Worm (Caenorhabditis elegans): Measurements from ENCODE around the gene C28D4.7.

DNA sequence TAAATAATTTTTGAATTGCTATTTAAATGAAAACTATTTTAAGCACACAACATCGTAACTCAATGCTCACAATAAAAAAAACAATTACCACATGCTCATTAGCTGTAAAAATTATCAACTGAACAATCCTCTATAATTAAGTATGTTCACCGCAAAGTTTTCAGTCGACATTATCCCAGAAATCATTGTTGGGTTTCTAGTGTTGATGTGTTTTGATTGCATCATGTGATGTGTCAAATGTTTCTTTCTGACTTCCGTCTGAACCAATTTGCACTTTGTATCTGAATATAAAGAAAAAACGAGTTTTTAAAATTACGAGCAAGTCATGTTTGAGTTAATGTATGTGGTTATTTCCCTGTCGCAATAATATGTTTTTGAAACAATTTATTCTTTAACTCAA, 25.1 kb downstream of the C28D4.7 start:
- no peak for TF ChIP-seq unc-62 (GFP tag; optimal IDR thresholded peaks at IDR 0.05)
- TF ChIP-seq elt-3 (tag; optimal IDR thresholded peaks at IDR 0.05): no peak
- TF ChIP-seq flh-1 (GFP tag; optimal IDR thresholded peaks at IDR 0.05): no peak
- no peak for TF ChIP-seq unc-39 (tag; optimal IDR thresholded peaks at IDR 0.05)
- TF ChIP-seq lsy-2 (tag; optimal IDR thresholded peaks at IDR 0.05): no peak
- no peak for TF ChIP-seq pha-4 (tag; optimal IDR thresholded peaks at IDR 0.05)
- TF ChIP-seq mab-5 (tag; optimal IDR thresholded peaks at IDR 0.05): no peak
- TF ChIP-seq ces-1 (GFP tag; optimal IDR thresholded peaks at IDR 0.05): no peak
- TF ChIP-seq snpc-4 (tag; optimal IDR thresholded peaks at IDR 0.05): no peak
- no peak for TF ChIP-seq nhr-76 (tag; optimal IDR thresholded peaks at IDR 0.05)
- TF ChIP-seq ztf-11 (tag; optimal IDR thresholded peaks at IDR 0.05): no peak

Data from whole organism, mixed stage, embryonic.